Worm (Caenorhabditis elegans): ENCODE measurements around the gene clec-224.

The clec-224 gene

ce11 chrV:12162906-12163305 lies 16.3 kb downstream of the clec-224 start, which contains the start of gene srj-4:
Gene srj-4 (plus strand): TSS chrV:12163206.
- TF ChIP-seq sox-4 (tag; optimal IDR thresholded peaks at IDR 0.05) (no peak), Y22D7AL.16 (tag; optimal IDR thresholded peaks at IDR 0.05) (no peak)

- TF ChIP-seq ceh-18 (tag; optimal IDR thresholded peaks at IDR 0.05) (no peak), syd-9 (tag; optimal IDR thresholded peaks at IDR 0.05) (no peak)
Observed at ce11 chrV:12162220-12162619, 17.0 kb downstream of the clec-224 start, which contains the start of gene C27A7.5. Gene C27A7.5 (minus strand): TSS chrV:12162320.

- no peak for TF ChIP-seq Y22D7AL.16 (tag; optimal IDR thresholded peaks at IDR 0.05)
- no peak for TF ChIP-seq rnt-1 (tag; optimal IDR thresholded peaks at IDR 0.05)
- no peak for TF ChIP-seq fkh-6 (tag; optimal IDR thresholded peaks at IDR 0.05)
- TF ChIP-seq ceh-48 (tag; optimal IDR thresholded peaks at IDR 0.05): no peak
- TF ChIP-seq nhr-232 (tag; optimal IDR thresholded peaks at IDR 0.05): no peak
- TF ChIP-seq gmeb-2 (tag; optimal IDR thresholded peaks at IDR 0.05): no peak
- no peak for TF ChIP-seq ahr-1 (tag; optimal IDR thresholded peaks at IDR 0.05)
- TF ChIP-seq hlh-30 (tag; optimal IDR thresholded peaks at IDR 0.05; ENCODE audit: insufficient read depth): no peak
- no peak for TF ChIP-seq ceh-14 (tag; optimal IDR thresholded peaks at IDR 0.05)
- TF ChIP-seq ceh-34 (tag; optimal IDR thresholded peaks at IDR 0.05): no peak
- TF ChIP-seq pha-2 (tag; optimal IDR thresholded peaks at IDR 0.05): no peak
- TF ChIP-seq pqm-1 (tag; optimal IDR thresholded peaks at IDR 0.05): no peak
- no peak for TF ChIP-seq che-1 (tag; optimal IDR thresholded peaks at IDR 0.05)
Observed at ce11 chrV:12161157-12161556, 18.1 kb downstream of the clec-224 start.

- TF ChIP-seq odd-2 (tag; optimal IDR thresholded peaks at IDR 0.05) (no peak), ets-4 (tag; optimal IDR thresholded peaks at IDR 0.05) (no peak), ahr-1 (tag; optimal IDR thresholded peaks at IDR 0.05) (no peak), fkh-6 (tag; optimal IDR thresholded peaks at IDR 0.05) (no peak), eyg-1 (tag; optimal IDR thresholded peaks at IDR 0.05) (no peak), sdc-2 (tag; optimal IDR thresholded peaks at IDR 0.05) (no peak), pha-2 (tag; optimal IDR thresholded peaks at IDR 0.05) (no peak), pag-3 (tag; optimal IDR thresholded peaks at IDR 0.05; ENCODE audit: borderline replicate concordance) (no peak), pros-1 (tag; optimal IDR thresholded peaks at IDR 0.05) (no peak), nfya-1 (tag; optimal IDR thresholded peaks at IDR 0.05) (no peak), ceh-18 (tag; optimal IDR thresholded peaks at IDR 0.05) (no peak), K09A11.1 (tag; optimal IDR thresholded peaks at IDR 0.05; ENCODE audit: insufficient read depth) (no peak), sox-2 (GFP tag; IDR thresholded peaks at IDR 0.05) (no peak), ceh-22 (tag; optimal IDR thresholded peaks at IDR 0.05) (no peak), elt-2 (tag; optimal IDR thresholded peaks at IDR 0.05) (no peak), ceh-31 (tag; optimal IDR thresholded peaks at IDR 0.05) (no peak), zip-5 (tag; optimal IDR thresholded peaks at IDR 0.05) (no peak), ceh-14 (tag; optimal IDR thresholded peaks at IDR 0.05) (no peak), pqm-1 (tag; optimal IDR thresholded peaks at IDR 0.05) (no peak)
Observed at ce11 chrV:12159975-12160374, 19.3 kb downstream of the clec-224 start.

ce11 chrV:12158377-12158776 lies 20.9 kb downstream of the clec-224 start:
- TF ChIP-seq Y22D7AL.16 (tag; optimal IDR thresholded peaks at IDR 0.05): no peak
- TF ChIP-seq unc-42 (tag; optimal IDR thresholded peaks at IDR 0.05): peak; percentile 6

- no peak for TF ChIP-seq pros-1 (tag; optimal IDR thresholded peaks at IDR 0.05)
- no peak for TF ChIP-seq hlh-8 (tag; optimal IDR thresholded peaks at IDR 0.05)
- TF ChIP-seq unc-3 (GFP tag; conservative IDR thresholded peaks at IDR 0.05): no peak
- no peak for TF ChIP-seq unc-3 (tag; optimal IDR thresholded peaks at IDR 0.05)
- no peak for TF ChIP-seq K09A11.1 (tag; optimal IDR thresholded peaks at IDR 0.05; ENCODE audit: insufficient read depth)
- no peak for TF ChIP-seq pax-1 (tag; optimal IDR thresholded peaks at IDR 0.05)
- no peak for TF ChIP-seq unc-86 (tag; optimal IDR thresholded peaks at IDR 0.05)
- TF ChIP-seq ref-2 (tag; optimal IDR thresholded peaks at IDR 0.05): no peak
- no peak for TF ChIP-seq pag-3 (tag; optimal IDR thresholded peaks at IDR 0.05; ENCODE audit: borderline replicate concordance)
- no peak for TF ChIP-seq ama-1 (optimal IDR thresholded peaks at IDR 0.05)
- TF ChIP-seq ceh-34 (tag; optimal IDR thresholded peaks at IDR 0.05): no peak
- TF ChIP-seq lim-6 (tag; optimal IDR thresholded peaks at IDR 0.05): no peak
- no peak for TF ChIP-seq pha-2 (tag; optimal IDR thresholded peaks at IDR 0.05)
- no peak for TF ChIP-seq sdc-2 (tag; optimal IDR thresholded peaks at IDR 0.05)
- TF ChIP-seq tbx-7 (tag; optimal IDR thresholded peaks at IDR 0.05): no peak
- no peak for TF ChIP-seq ceh-19 (GFP tag; optimal IDR thresholded peaks at IDR 0.05)
- TF ChIP-seq dmd-4 (tag; optimal IDR thresholded peaks at IDR 0.05; ENCODE audit: borderline replicate concordance): no peak
Observed at ce11 chrV:12154554-12154953, 24.7 kb downstream of the clec-224 start, which contains the start of gene C27A7.9. Gene C27A7.9 (minus strand): TSS chrV:12154654.

Measured in whole organism, late embryonic.